Worm (Caenorhabditis elegans) whole organism, L3 larva: ENCODE data around the gene R07E5.6.

Experiments used
- R02D3.7 ChIP-seq: fragments of 150-350 bp; optimal IDR thresholded peaks from 2 replicates; lab custom pipeline; 2014; ENCODE audit warnings: missing biosample characterization, missing genetic modification characterization
- aly-2 ChIP-seq: fragments of 150-350 bp; optimal IDR thresholded peaks from 2 replicates; lab custom pipeline; 2014; ENCODE audit warnings: missing biosample characterization, missing genetic modification characterization
- ceh-16 ChIP-seq: sonication (generic microtip); optimal IDR thresholded peaks from 2 replicates; lab custom pipeline; 2017; ENCODE audit warnings: missing biosample characterization, missing genetic modification characterization
- ceh-28 ChIP-seq: fragments of 150-350 bp; optimal IDR thresholded peaks from 2 replicates; lab custom pipeline; 2014; ENCODE audit warnings: missing biosample characterization, missing genetic modification reagents, missing genetic modification characterization
- ceh-82 ChIP-seq: fragments of 150-350 bp; optimal IDR thresholded peaks from 2 replicates; lab custom pipeline; 2014; ENCODE audit warnings: missing biosample characterization, missing genetic modification characterization
- ceh-9 ChIP-seq: sonication (generic microtip); optimal IDR thresholded peaks from 2 replicates; lab custom pipeline; 2018; ENCODE audit warnings: missing biosample characterization, missing genetic modification characterization
- daf-12 ChIP-seq: fragments of 150-350 bp; optimal IDR thresholded peaks from 2 replicates; lab custom pipeline; 2014; ENCODE audit warnings: missing biosample characterization, missing genetic modification reagents, missing genetic modification characterization
- egl-5 ChIP-seq: fragments of 150-350 bp; optimal IDR thresholded peaks from 2 replicates; lab custom pipeline; 2017; ENCODE audit warnings: missing biosample characterization, missing genetic modification reagents, missing genetic modification characterization, inconsistent platforms
- elt-1 ChIP-seq: fragments of 150-350 bp; optimal IDR thresholded peaks from 2 replicates; lab custom pipeline; 2014; ENCODE audit warnings: missing biosample characterization, missing genetic modification characterization
- elt-2 ChIP-seq: sonication (generic microtip); optimal IDR thresholded peaks from 2 replicates; lab custom pipeline; 2016; ENCODE audit warnings: missing genetic modification reagents, mild to moderate bottlenecking, missing genetic modification characterization, missing compliant biosample characterization
- elt-3 ChIP-seq, 3 experiments: fragments of 150-350 bp in 1 of 3; sonication (generic microtip) in 2 of 3; optimal IDR thresholded peaks; 2 replicates in 2 of 3; 4 replicates in 1 of 3; lab custom pipeline; 2014 to 2017; ENCODE audit warnings: missing biosample characterization in 3 of 3, missing genetic modification characterization in 3 of 3
- eor-1 ChIP-seq, 2 experiments: fragments of 150-350 bp; optimal IDR thresholded peaks; 2 replicates each; lab custom pipeline; 2014 to 2018; ENCODE audit warnings: missing biosample characterization in 2 of 2, missing genetic modification characterization in 2 of 2
- fkh-10 ChIP-seq: sonication (generic microtip); optimal IDR thresholded peaks from 2 replicates; lab custom pipeline; 2017; ENCODE audit warnings: missing biosample characterization, missing genetic modification reagents, missing genetic modification characterization
- fkh-2 ChIP-seq: fragments of 150-350 bp; optimal IDR thresholded peaks from 2 replicates; lab custom pipeline; 2014; ENCODE audit warnings: missing biosample characterization, missing genetic modification reagents, missing genetic modification characterization
- fos-1 ChIP-seq: fragments of 150-350 bp; optimal IDR thresholded peaks from 2 replicates; lab custom pipeline; 2014; ENCODE audit warnings: missing biosample characterization, missing genetic modification characterization
- hmg-11 ChIP-seq: sonication (generic microtip); optimal IDR thresholded peaks from 2 replicates; lab custom pipeline; 2016; ENCODE audit warnings: missing genetic modification characterization, missing compliant biosample characterization
- jun-1 ChIP-seq: fragments of 150-350 bp; optimal IDR thresholded peaks from 2 replicates; lab custom pipeline; 2014; ENCODE audit warnings: missing biosample characterization, missing genetic modification reagents, missing genetic modification characterization
- lin-15B ChIP-seq: fragments of 150-350 bp; optimal IDR thresholded peaks from 2 replicates; lab custom pipeline; 2014; ENCODE audit warnings: missing biosample characterization, missing genetic modification characterization
- lsy-12 ChIP-seq: sonication (generic microtip); optimal IDR thresholded peaks from 2 replicates; lab custom pipeline; 2016; ENCODE audit warnings: mild to moderate bottlenecking, missing genetic modification characterization, missing compliant biosample characterization
- mml-1 ChIP-seq: fragments of 150-350 bp; sonication (generic microtip); optimal IDR thresholded peaks from 3 replicates; lab custom pipeline; 2014; ENCODE audit warnings: missing biosample characterization, missing genetic modification characterization
- nfya-1 ChIP-seq: sonication (generic microtip); optimal IDR thresholded peaks from 2 replicates; lab custom pipeline; 2017; ENCODE audit warnings: missing genetic modification characterization, mild to moderate bottlenecking, missing compliant biosample characterization, antibody characterized with exemption, moderate library complexity; ENCODE audit not compliant: insufficient read depth
- nhr-11 ChIP-seq: fragments of 150-350 bp; optimal IDR thresholded peaks from 2 replicates; lab custom pipeline; 2014; ENCODE audit warnings: missing biosample characterization, missing genetic modification characterization
- nhr-23 ChIP-seq: fragments of 150-350 bp; optimal IDR thresholded peaks from 2 replicates; lab custom pipeline; 2014; ENCODE audit warnings: missing biosample characterization, missing genetic modification reagents, missing genetic modification characterization
- nhr-237 ChIP-seq: fragments of 150-350 bp; optimal IDR thresholded peaks from 2 replicates; lab custom pipeline; 2014; ENCODE audit warnings: missing biosample characterization, missing genetic modification characterization
- nhr-28 ChIP-seq: fragments of 150-350 bp; optimal IDR thresholded peaks from 2 replicates; lab custom pipeline; 2014; ENCODE audit warnings: missing biosample characterization, missing genetic modification characterization
- nhr-43 ChIP-seq: sonication (generic microtip); optimal IDR thresholded peaks from 2 replicates; lab custom pipeline; 2016; ENCODE audit warnings: mild to moderate bottlenecking, missing genetic modification characterization, missing compliant biosample characterization; ENCODE audit not compliant: poor library complexity, severe bottlenecking
- pha-4 ChIP-seq: fragments of 150-350 bp; optimal IDR thresholded peaks from 2 replicates; lab custom pipeline; 2014; ENCODE audit warnings: missing biosample characterization, missing genetic modification reagents, missing genetic modification characterization
- pqm-1 ChIP-seq: fragments of 150-350 bp; optimal IDR thresholded peaks from 2 replicates; lab custom pipeline; 2017; ENCODE audit warnings: missing biosample characterization, missing genetic modification characterization, inconsistent platforms
- sea-2 ChIP-seq: fragments of 150-350 bp; sonication (generic microtip); optimal IDR thresholded peaks from 4 replicates; lab custom pipeline; 2014; ENCODE audit warnings: missing biosample characterization, missing genetic modification reagents, missing genetic modification characterization
- snpc-4 ChIP-seq: fragments of 150-350 bp; optimal IDR thresholded peaks from 2 replicates; lab custom pipeline; 2014; ENCODE audit warnings: missing biosample characterization, missing genetic modification characterization
- tbx-2 ChIP-seq: sonication (generic microtip); optimal IDR thresholded peaks from 2 replicates; lab custom pipeline; 2016; ENCODE audit warnings: mild to moderate bottlenecking, missing genetic modification characterization, missing compliant biosample characterization
- unc-39 ChIP-seq: sonication (generic microtip); optimal IDR thresholded peaks from 4 replicates; lab custom pipeline; 2017; ENCODE audit warnings: missing biosample characterization, missing genetic modification characterization
- unc-62 ChIP-seq: fragments of 150-350 bp; sonication (generic microtip); optimal IDR thresholded peaks from 4 replicates; lab custom pipeline; 2014; ENCODE audit warnings: missing biosample characterization, missing genetic modification reagents, missing genetic modification characterization
- zag-1 ChIP-seq: fragments of 150-350 bp; optimal IDR thresholded peaks from 2 replicates; lab custom pipeline; 2014; ENCODE audit warnings: missing biosample characterization, missing genetic modification characterization

Gene R07E5.6

ce11 chrIII:4405986-4406385 is 7.4 kb downstream of the R07E5.6 start, which contains the start of gene rnp-4:
Gene rnp-4 (plus strand): TSS chrIII:4406286.
- TF ChIP-seq ceh-9 (tag; lab: Kevin White, UChicago) (no peak), pqm-1 (no peak), sea-2 (GFP tag; lab: Kevin White, UChicago) (no peak), aly-2 (no peak)
- TF ChIP-seq, all 47 proteins: peak for 0

ce11 chrIII:4407144-4407543 is 8.6 kb downstream of the R07E5.6 start, which contains the start of gene prdx-3:
Gene prdx-3 (plus strand): TSS chrIII:4407444.
- no peak for TF ChIP-seq nhr-43
- no peak for TF ChIP-seq unc-39 (tag; lab: Kevin White, UChicago)
- TF ChIP-seq elt-3 (tag; optimal IDR thresholded peaks at IDR 0.05; lab: Kevin White, UChicago): no peak
- no peak for TF ChIP-seq ceh-82 (tag; lab: Kevin White, UChicago)
- no peak for TF ChIP-seq fkh-2 (tag; lab: Kevin White, UChicago)
- no peak for TF ChIP-seq daf-12 (tag; lab: Kevin White, UChicago)
- TF ChIP-seq jun-1: no peak
- TF ChIP-seq unc-62 (GFP tag; lab: Kevin White, UChicago): no peak
- no peak for TF ChIP-seq hmg-11 (tag; lab: Kevin White, UChicago)
- TF ChIP-seq snpc-4 (tag; lab: Kevin White, UChicago): no peak
- TF ChIP-seq eor-1 (tag; optimal IDR thresholded peaks at IDR 0.05; lab: Kevin White, UChicago): no peak
- no peak for TF ChIP-seq ceh-9 (tag; lab: Kevin White, UChicago)
- no peak for TF ChIP-seq lin-15B
- TF ChIP-seq fkh-10: no peak
- TF ChIP-seq, all 47 proteins: peak for 0

- TF ChIP-seq ceh-9 (tag; lab: Kevin White, UChicago) (no peak), zag-1 (tag; lab: Kevin White, UChicago) (no peak), R02D3.7 (tag; lab: Kevin White, UChicago) (no peak), sea-2 (GFP tag; lab: Kevin White, UChicago) (no peak), hmg-11 (tag; lab: Kevin White, UChicago) (no peak), nhr-11 (tag; lab: Kevin White, UChicago) (no peak), egl-5 (tag; lab: Kevin White, UChicago) (no peak), unc-39 (tag; lab: Kevin White, UChicago) (no peak), lsy-12 (no peak), nhr-23 (tag; lab: Kevin White, UChicago) (no peak), ceh-82 (tag; lab: Kevin White, UChicago) (no peak), elt-2 (tag; lab: Kevin White, UChicago) (no peak), nfya-1 (tag; lab: Kevin White, UChicago) (no peak), pqm-1 (no peak), nhr-28 (tag; lab: Kevin White, UChicago) (no peak), nhr-237 (no peak), fkh-10 (no peak), ceh-16 (tag; lab: Kevin White, UChicago) (no peak), fos-1 (tag; lab: Kevin White, UChicago) (no peak), eor-1 (tag; optimal IDR thresholded peaks at IDR 0.05; lab: Kevin White, UChicago) (no peak)
These were observed 9.7 kb downstream of the R07E5.6 start, which contains the start of gene gpch-1 for ce11 chrIII:4408251-4408650. Gene gpch-1 (plus strand): TSS chrIII:4408551.

ce11 chrIII:4412108-4413009 is 13.8 kb downstream of the R07E5.6 start:
- no peak for TF ChIP-seq aly-2
- no peak for TF ChIP-seq ceh-28 (tag; lab: Kevin White, UChicago)
- TF ChIP-seq snpc-4 (tag; lab: Kevin White, UChicago): peak; percentile 72
- TF ChIP-seq elt-1 (tag; lab: Kevin White, UChicago): no peak
- TF ChIP-seq mml-1 (tag; lab: Kevin White, UChicago): no peak
- peak; percentile 36 for TF ChIP-seq elt-2 (tag; lab: Kevin White, UChicago)
- no peak for TF ChIP-seq tbx-2 (tag; lab: Kevin White, UChicago)
- TF ChIP-seq jun-1: peak; percentile 22
- peak; percentile 30 for TF ChIP-seq pha-4 (tag; lab: Kevin White, UChicago)
- TF ChIP-seq elt-3 (tag; optimal IDR thresholded peaks at IDR 0.05; lab: Kevin White, UChicago): no peak
- TF ChIP-seq nfya-1 (tag; lab: Kevin White, UChicago): peak; percentile 49
- peak; percentile 10 for TF ChIP-seq pqm-1
- TF ChIP-seq lin-15B: peak; percentile 8
- TF ChIP-seq, all 47 proteins: peak for 7
